Worm (Caenorhabditis elegans) whole organism, L2 larva: ENCODE data around the gene spcs-2.

Experiments used
- C34F6.9 ChIP-seq: fragments of 150-350 bp; optimal IDR thresholded peaks from 2 replicates; lab custom pipeline; 2014; ENCODE audit warnings: missing biosample characterization, missing genetic modification characterization
- F13H6.1 ChIP-seq: sonication (generic microtip); optimal IDR thresholded peaks from 2 replicates; lab custom pipeline; 2016; ENCODE audit warnings: missing genetic modification characterization, missing compliant biosample characterization
- R02D3.7 ChIP-seq: fragments of 150-350 bp; optimal IDR thresholded peaks from 2 replicates; lab custom pipeline; 2014; ENCODE audit warnings: missing biosample characterization, missing genetic modification characterization
- Y55F3AM.14 ChIP-seq: fragments of 200-800 bp; sonication (Bioruptor generic); optimal IDR thresholded peaks from 2 replicates; lab custom pipeline; 2018; ENCODE audit warnings: mild to moderate bottlenecking, missing genetic modification characterization, missing compliant biosample characterization
- ZK546.5 ChIP-seq: sonication (generic microtip); optimal IDR thresholded peaks from 2 replicates; lab custom pipeline; 2017; ENCODE audit warnings: missing biosample characterization, missing genetic modification characterization
- alr-1 ChIP-seq: fragments of 150-350 bp; optimal IDR thresholded peaks from 2 replicates; lab custom pipeline; 2014; ENCODE audit warnings: missing biosample characterization, missing genetic modification characterization
- aly-2 ChIP-seq: fragments of 150-350 bp; optimal IDR thresholded peaks from 2 replicates; lab custom pipeline; 2014; ENCODE audit warnings: missing biosample characterization, missing genetic modification characterization
- ama-1 ChIP-seq: fragments of 150-350 bp; optimal IDR thresholded peaks from 2 replicates; lab custom pipeline; 2018; ENCODE audit warnings: inconsistent platforms
- blmp-1 ChIP-seq: sonication (generic microtip); optimal IDR thresholded peaks from 2 replicates; lab custom pipeline; 2017; ENCODE audit warnings: missing genetic modification characterization, mild to moderate bottlenecking, missing compliant biosample characterization, antibody characterized with exemption, moderate library complexity; ENCODE audit not compliant: insufficient read depth
- ceh-16 ChIP-seq: fragments of 150-350 bp; optimal IDR thresholded peaks from 2 replicates; lab custom pipeline; 2014; ENCODE audit warnings: missing biosample characterization, missing genetic modification characterization
- ceh-82 ChIP-seq: fragments of 150-350 bp; optimal IDR thresholded peaks from 2 replicates; lab custom pipeline; 2014; ENCODE audit warnings: missing biosample characterization, missing genetic modification characterization
- crh-2 ChIP-seq: sonication (generic microtip); optimal IDR thresholded peaks from 2 replicates; lab custom pipeline; 2017; ENCODE audit warnings: missing biosample characterization, missing genetic modification characterization
- dmd-4 ChIP-seq: sonication (generic microtip); optimal IDR thresholded peaks from 2 replicates; lab custom pipeline; 2017; ENCODE audit warnings: missing biosample characterization, missing genetic modification characterization
- egl-27 ChIP-seq: sonication (generic microtip); optimal IDR thresholded peaks from 3 replicates; lab custom pipeline; 2017; ENCODE audit warnings: missing biosample characterization, missing genetic modification reagents, missing genetic modification characterization
- elt-1 ChIP-seq: fragments of 150-350 bp; optimal IDR thresholded peaks from 2 replicates; lab custom pipeline; 2014; ENCODE audit warnings: missing biosample characterization, missing genetic modification characterization
- elt-3 ChIP-seq: sonication (generic microtip); optimal IDR thresholded peaks from 2 replicates; lab custom pipeline; 2017; ENCODE audit warnings: missing biosample characterization, missing genetic modification characterization
- fos-1 ChIP-seq: fragments of 150-350 bp; optimal IDR thresholded peaks from 2 replicates; lab custom pipeline; 2014; ENCODE audit warnings: missing biosample characterization, missing genetic modification characterization
- gmeb-1 ChIP-seq: fragments of 150-350 bp; optimal IDR thresholded peaks from 2 replicates; lab custom pipeline; 2014; ENCODE audit warnings: missing biosample characterization, missing genetic modification characterization
- lin-11 ChIP-seq: fragments of 150-350 bp; sonication (generic microtip); optimal IDR thresholded peaks from 2 replicates; lab custom pipeline; 2014; ENCODE audit warnings: missing biosample characterization, missing genetic modification characterization, inconsistent platforms, mixed read lengths
- lin-13 ChIP-seq: fragments of 150-350 bp; optimal IDR thresholded peaks from 2 replicates; lab custom pipeline; 2014; ENCODE audit warnings: missing biosample characterization, missing genetic modification reagents, missing genetic modification characterization
- lin-39 ChIP-seq: fragments of 150-350 bp; optimal IDR thresholded peaks from 2 replicates; lab custom pipeline; 2014; ENCODE audit warnings: missing biosample characterization, missing genetic modification reagents, missing genetic modification characterization
- lsy-2 ChIP-seq, 2 experiments: fragments of 150-350 bp in 1 of 2; sonication (generic microtip) in 1 of 2; optimal IDR thresholded peaks; 2 replicates each; lab custom pipeline; 2014 to 2017; ENCODE audit warnings: missing biosample characterization in 2 of 2, missing genetic modification characterization in 2 of 2
- mab-5 ChIP-seq: fragments of 150-350 bp; optimal IDR thresholded peaks from 2 replicates; lab custom pipeline; 2014; ENCODE audit warnings: missing biosample characterization, missing genetic modification characterization
- mbf-1 ChIP-seq: sonication (generic microtip); optimal IDR thresholded peaks from 2 replicates; lab custom pipeline; 2017; ENCODE audit warnings: missing biosample characterization, missing genetic modification characterization
- mdl-1 ChIP-seq, 2 experiments: fragments of 150-350 bp in 1 of 2; sonication (generic microtip) in 1 of 2; optimal IDR thresholded peaks; 2 replicates each; lab custom pipeline; 2017; ENCODE audit warnings: missing biosample characterization in 2 of 2, missing genetic modification characterization in 2 of 2
- nhr-10 ChIP-seq: sonication (generic microtip); optimal IDR thresholded peaks from 2 replicates; lab custom pipeline; 2017; ENCODE audit warnings: missing biosample characterization, missing genetic modification characterization
- nhr-11 ChIP-seq: fragments of 150-350 bp; optimal IDR thresholded peaks from 2 replicates; lab custom pipeline; 2014; ENCODE audit warnings: missing biosample characterization, missing genetic modification characterization
- nhr-12 ChIP-seq: fragments of 150-350 bp; optimal IDR thresholded peaks from 2 replicates; lab custom pipeline; 2014; ENCODE audit warnings: missing biosample characterization, missing genetic modification characterization
- nhr-129 ChIP-seq: fragments of 150-350 bp; optimal IDR thresholded peaks from 2 replicates; lab custom pipeline; 2014; ENCODE audit warnings: missing biosample characterization, missing genetic modification characterization
- nhr-21 ChIP-seq: fragments of 150-350 bp; optimal IDR thresholded peaks from 2 replicates; lab custom pipeline; 2014; ENCODE audit warnings: missing biosample characterization, missing genetic modification characterization
- nhr-23 ChIP-seq: fragments of 150-350 bp; optimal IDR thresholded peaks from 2 replicates; lab custom pipeline; 2014; ENCODE audit warnings: missing biosample characterization, missing genetic modification reagents, missing genetic modification characterization
- nhr-237 ChIP-seq: fragments of 150-350 bp; optimal IDR thresholded peaks from 2 replicates; lab custom pipeline; 2014; ENCODE audit warnings: missing biosample characterization, missing genetic modification characterization
- nhr-25 ChIP-seq: fragments of 150-350 bp; sonication (generic microtip); optimal IDR thresholded peaks from 3 replicates; lab custom pipeline; 2014; ENCODE audit warnings: missing biosample characterization, missing genetic modification characterization
- nhr-6 ChIP-seq: fragments of 150-350 bp; optimal IDR thresholded peaks from 2 replicates; lab custom pipeline; 2014; ENCODE audit warnings: missing biosample characterization, missing genetic modification characterization
- nhr-77 ChIP-seq: fragments of 150-350 bp; optimal IDR thresholded peaks from 2 replicates; lab custom pipeline; 2014; ENCODE audit warnings: missing biosample characterization, missing genetic modification characterization
- peb-1 ChIP-seq: fragments of 150-350 bp; optimal IDR thresholded peaks from 2 replicates; lab custom pipeline; 2014; ENCODE audit warnings: missing biosample characterization, missing genetic modification characterization
- sem-4 ChIP-seq: fragments of 150-350 bp; optimal IDR thresholded peaks from 2 replicates; lab custom pipeline; 2014; ENCODE audit warnings: missing biosample characterization, missing genetic modification reagents, missing genetic modification characterization
- skn-1 ChIP-seq: sonication (generic microtip); optimal IDR thresholded peaks from 2 replicates; lab custom pipeline; 2017; ENCODE audit warnings: missing biosample characterization, missing genetic modification characterization
- sma-3 ChIP-seq: sonication (generic microtip); optimal IDR thresholded peaks from 2 replicates; lab custom pipeline; 2016; ENCODE audit warnings: missing genetic modification reagents, missing genetic modification characterization, missing compliant biosample characterization
- sma-9 ChIP-seq, 2 experiments: fragments of 150-350 bp in 1 of 2; sonication (generic microtip) in 1 of 2; optimal IDR thresholded peaks; 2 replicates each; lab custom pipeline; 2014 to 2016; ENCODE audit warnings: missing genetic modification characterization in 2 of 2, mild to moderate bottlenecking in 1 of 2, missing biosample characterization in 1 of 2, missing compliant biosample characterization in 1 of 2, missing genetic modification reagents in 1 of 2, moderate library complexity in 1 of 2
- snpc-4 ChIP-seq: fragments of 150-350 bp; optimal IDR thresholded peaks from 2 replicates; lab custom pipeline; 2014; ENCODE audit warnings: missing biosample characterization, missing genetic modification characterization
- unc-39 ChIP-seq: fragments of 150-350 bp; optimal IDR thresholded peaks from 2 replicates; lab custom pipeline; 2014; ENCODE audit warnings: missing biosample characterization, missing genetic modification characterization
- unc-55 ChIP-seq: fragments of 150-350 bp; sonication (generic microtip); optimal IDR thresholded peaks from 3 replicates; lab custom pipeline; 2014; ENCODE audit warnings: missing biosample characterization, missing genetic modification reagents, missing genetic modification characterization
- unc-62 ChIP-seq: fragments of 150-350 bp; optimal IDR thresholded peaks from 2 replicates; lab custom pipeline; 2014; ENCODE audit warnings: missing biosample characterization, missing genetic modification reagents, missing genetic modification characterization
- zag-1 ChIP-seq: fragments of 150-350 bp; optimal IDR thresholded peaks from 2 replicates; lab custom pipeline; 2014; ENCODE audit warnings: missing biosample characterization, missing genetic modification characterization
- ztf-1 ChIP-seq: fragments of 200-800 bp; sonication (Bioruptor generic); conservative IDR thresholded peaks from 2 replicates; pipeline ENCODE4 v1.3.6; 2022; ENCODE audit warnings: missing genetic modification characterization, missing compliant biosample characterization
- ztf-11 ChIP-seq: sonication (generic microtip); optimal IDR thresholded peaks from 2 replicates; lab custom pipeline; 2017; ENCODE audit warnings: missing biosample characterization, missing genetic modification characterization
- ztf-4 ChIP-seq: fragments of 150-350 bp; optimal IDR thresholded peaks from 2 replicates; lab custom pipeline; 2014; ENCODE audit warnings: missing biosample characterization, missing genetic modification characterization

The spcs-2 gene

DNA sequence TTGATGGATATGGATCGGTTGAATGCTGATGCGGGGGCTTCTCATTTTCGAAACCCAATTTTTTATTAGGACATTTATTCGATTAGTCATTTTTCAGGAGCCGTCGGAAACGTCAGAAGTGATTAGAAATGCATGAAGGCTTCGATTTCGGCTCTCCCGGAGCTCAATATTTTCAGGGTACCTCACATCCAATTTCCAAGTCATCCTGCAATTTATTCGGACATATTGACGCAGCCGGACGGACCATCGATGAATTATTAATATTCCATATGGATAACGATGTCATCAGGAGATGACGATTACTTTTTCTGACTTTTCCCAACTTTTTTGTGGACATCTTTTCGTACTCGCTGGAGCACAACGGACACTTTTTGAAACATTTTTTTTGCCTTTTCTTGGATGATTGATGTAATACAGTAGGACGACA is 31.8 kb downstream of the spcs-2 start:
- TF ChIP-seq crh-2 (tag; lab: Kevin White, UChicago) (peak; percentile 39), lin-11 (no peak), elt-3 (tag; lab: Kevin White, UChicago) (no peak), mbf-1 (tag; lab: Kevin White, UChicago) (no peak), lin-39 (tag; lab: Kevin White, UChicago) (no peak), nhr-77 (no peak), nhr-11 (tag; lab: Kevin White, UChicago) (no peak), nhr-10 (tag; lab: Kevin White, UChicago) (no peak), mab-5 (tag; lab: Kevin White, UChicago) (no peak), egl-27 (no peak), zag-1 (no peak), fos-1 (tag; lab: Kevin White, UChicago) (no peak), nhr-237 (tag; lab: Kevin White, UChicago) (no peak), gmeb-1 (tag; lab: Kevin White, UChicago) (no peak), peb-1 (tag; lab: Kevin White, UChicago) (no peak), sma-9 (GFP tag; optimal IDR thresholded peaks at IDR 0.05; lab: Kevin White, UChicago) (peak; percentile 61), sma-9 (tag; optimal IDR thresholded peaks at IDR 0.05; lab: Kevin White, UChicago) (no peak), skn-1 (tag; lab: Kevin White, UChicago) (no peak), sma-3 (GFP tag; lab: Kevin White, UChicago) (peak; percentile 39), lsy-2 (tag; optimal IDR thresholded peaks at IDR 0.05; lab: Kevin White, UChicago) (peak; percentile 54 to 70), alr-1 (tag; lab: Kevin White, UChicago) (no peak), ceh-16 (tag; lab: Kevin White, UChicago) (no peak), aly-2 (no peak), elt-1 (no peak), nhr-129 (no peak), R02D3.7 (tag; lab: Kevin White, UChicago) (peak; percentile 13), C34F6.9 (tag; lab: Kevin White, UChicago) (no peak), nhr-23 (tag; lab: Kevin White, UChicago) (no peak), nhr-25 (tag; lab: Kevin White, UChicago) (peak; percentile 11), nhr-21 (tag; lab: Kevin White, UChicago) (no peak), Y55F3AM.14 (GFP tag; lab: Kevin White, UChicago) (no peak), ZK546.5 (tag; lab: Kevin White, UChicago) (no peak), ztf-4 (no peak), ceh-82 (no peak), ama-1 (lab: Kevin White, UChicago) (peak; percentile 50), nhr-6 (tag; lab: Kevin White, UChicago) (peak; percentile 54), unc-39 (tag; lab: Kevin White, UChicago) (no peak), nhr-12 (tag; lab: Kevin White, UChicago) (no peak), sem-4 (tag; lab: Kevin White, UChicago) (peak; percentile 20), blmp-1 (tag; lab: Kevin White, UChicago) (no peak), snpc-4 (tag; lab: Kevin White, UChicago) (no peak), F13H6.1 (tag; lab: Kevin White, UChicago) (peak; percentile 32), dmd-4 (tag; lab: Kevin White, UChicago) (no peak), ztf-11 (tag; lab: Kevin White, UChicago) (no peak), ztf-1 (GFP tag; lab: Robert Waterston, UW) (no peak), mdl-1 (tag; optimal IDR thresholded peaks at IDR 0.05; lab: Kevin White, UChicago) (no peak), unc-55 (GFP tag; lab: Kevin White, UChicago) (peak; percentile 18), lin-13 (GFP tag; lab: Kevin White, UChicago) (peak; percentile 37), unc-62 (GFP tag; lab: Kevin White, UChicago) (no peak)
